Worm (Caenorhabditis elegans) whole organism, L1 larva: Measurements from ENCODE around the gene lips-17.

Experiments
- C04F5.9 ChIP-seq: sonication (generic microtip); optimal IDR thresholded peaks from 2 replicates; lab custom pipeline; 2016; ENCODE audit warnings: missing genetic modification characterization, missing compliant biosample characterization
- C16A3.4 ChIP-seq: fragments of 150-350 bp; optimal IDR thresholded peaks from 2 replicates; lab custom pipeline; 2014; ENCODE audit warnings: missing biosample characterization, missing genetic modification characterization
- C34B4.2 ChIP-seq: sonication (generic microtip); optimal IDR thresholded peaks from 2 replicates; lab custom pipeline; 2017; ENCODE audit warnings: mild to moderate bottlenecking, missing genetic modification characterization, missing compliant biosample characterization
- F16B12.6 ChIP-seq: fragments of 150-350 bp; optimal IDR thresholded peaks from 2 replicates; lab custom pipeline; 2014; ENCODE audit warnings: missing biosample characterization, missing genetic modification characterization
- aly-2 ChIP-seq: fragments of 150-350 bp; optimal IDR thresholded peaks from 2 replicates; lab custom pipeline; 2014; ENCODE audit warnings: missing biosample characterization, missing genetic modification characterization
- ama-1 ChIP-seq: fragments of 150-350 bp; optimal IDR thresholded peaks from 2 replicates; lab custom pipeline; 2014
- blmp-1 ChIP-seq: fragments of 150-350 bp; optimal IDR thresholded peaks from 2 replicates; lab custom pipeline; 2014; ENCODE audit warnings: missing biosample characterization, missing genetic modification characterization
- ceh-90 ChIP-seq: sonication (generic microtip); optimal IDR thresholded peaks from 2 replicates; lab custom pipeline; 2016; ENCODE audit warnings: missing genetic modification characterization, missing compliant biosample characterization
- ces-1 ChIP-seq: fragments of 150-350 bp; optimal IDR thresholded peaks from 2 replicates; lab custom pipeline; 2014; ENCODE audit warnings: missing biosample characterization, missing genetic modification reagents, missing genetic modification characterization
- dsc-1 ChIP-seq: sonication (generic microtip); optimal IDR thresholded peaks from 2 replicates; lab custom pipeline; 2016; ENCODE audit warnings: mild to moderate bottlenecking, missing genetic modification characterization, missing compliant biosample characterization
- efl-1 ChIP-seq, 4 experiments: fragments of 150-350 bp; optimal IDR thresholded peaks in 3 of 4; peaks in 1 of 4; 1 replicate in 1 of 4; 2 replicates in 3 of 4; lab custom pipeline; 2014; ENCODE audit warnings: missing biosample characterization in 2 of 4, missing genetic modification characterization in 2 of 4, missing genetic modification reagents in 2 of 4
- efl-3 ChIP-seq: fragments of 200-800 bp; sonication (Bioruptor generic); optimal IDR thresholded peaks from 2 replicates; lab custom pipeline; 2018; ENCODE audit warnings: mild to moderate bottlenecking, missing genetic modification characterization, missing compliant biosample characterization
- egl-13 ChIP-seq: sonication (generic microtip); optimal IDR thresholded peaks from 2 replicates; lab custom pipeline; 2016; ENCODE audit warnings: missing genotype, missing genetic modification reagents, missing genetic modification characterization, missing compliant biosample characterization
- egl-27 ChIP-seq, 2 experiments: fragments of 150-350 bp in 1 of 2; sonication (generic microtip); optimal IDR thresholded peaks; 3 replicates each; lab custom pipeline; 2017 to 2018; ENCODE audit warnings: missing biosample characterization in 2 of 2, missing genetic modification characterization in 2 of 2, missing genetic modification reagents in 2 of 2
- elt-3 ChIP-seq, 6 experiments: fragments of 150-350 bp in 1 of 6; sonication (generic microtip); optimal IDR thresholded peaks; 2 replicates each; lab custom pipeline; 2017 to 2018; ENCODE audit warnings: missing biosample characterization in 6 of 6, missing genetic modification characterization in 6 of 6, inconsistent platforms in 1 of 6
- hpl-2 ChIP-seq: fragments of 150-350 bp; optimal IDR thresholded peaks from 2 replicates; lab custom pipeline; 2014; ENCODE audit warnings: missing biosample characterization, missing genetic modification reagents, missing genetic modification characterization
- jun-1 ChIP-seq: fragments of 150-350 bp; optimal IDR thresholded peaks from 2 replicates; lab custom pipeline; 2014; ENCODE audit warnings: missing biosample characterization, missing genetic modification reagents, missing genetic modification characterization
- lin-13 ChIP-seq: fragments of 150-350 bp; optimal IDR thresholded peaks from 2 replicates; lab custom pipeline; 2014; ENCODE audit warnings: missing biosample characterization, missing genetic modification reagents, missing genetic modification characterization
- lin-14 ChIP-seq: fragments of 200-800 bp; sonication (Bioruptor generic); optimal IDR thresholded peaks from 2 replicates; lab custom pipeline; 2018; ENCODE audit warnings: mild to moderate bottlenecking, missing genetic modification characterization, moderate library complexity, missing compliant biosample characterization
- lin-35 ChIP-seq, 2 experiments: fragments of 150-350 bp; optimal IDR thresholded peaks; 2 replicates each; lab custom pipeline; 2014; ENCODE audit warnings: missing biosample characterization in 2 of 2, missing genetic modification characterization in 2 of 2, missing genetic modification reagents in 2 of 2
- lin-39 ChIP-seq: fragments of 150-350 bp; optimal IDR thresholded peaks from 2 replicates; lab custom pipeline; 2014; ENCODE audit warnings: missing biosample characterization, missing genetic modification reagents, missing genetic modification characterization
- lsy-2 ChIP-seq, 2 experiments: fragments of 150-350 bp; optimal IDR thresholded peaks; 2 replicates each; lab custom pipeline; 2014; ENCODE audit warnings: missing biosample characterization in 2 of 2, missing genetic modification characterization in 2 of 2
- mef-2 ChIP-seq: fragments of 150-350 bp; optimal IDR thresholded peaks from 2 replicates; lab custom pipeline; 2014; ENCODE audit warnings: missing biosample characterization, missing genetic modification characterization
- mep-1 ChIP-seq: fragments of 150-350 bp; optimal IDR thresholded peaks from 2 replicates; lab custom pipeline; 2014; ENCODE audit warnings: missing biosample characterization, missing genetic modification characterization
- nhr-20 ChIP-seq: sonication (generic microtip); optimal IDR thresholded peaks from 2 replicates; lab custom pipeline; 2016; ENCODE audit warnings: mild to moderate bottlenecking, missing genetic modification characterization, missing compliant biosample characterization
- nhr-237 ChIP-seq: fragments of 150-350 bp; optimal IDR thresholded peaks from 2 replicates; lab custom pipeline; 2014; ENCODE audit warnings: missing biosample characterization, missing genetic modification characterization
- nhr-47 ChIP-seq: sonication (generic microtip); optimal IDR thresholded peaks from 2 replicates; lab custom pipeline; 2016; ENCODE audit warnings: mild to moderate bottlenecking, missing genetic modification characterization, moderate library complexity, missing compliant biosample characterization
- nhr-71 ChIP-seq: sonication (generic microtip); optimal IDR thresholded peaks from 2 replicates; lab custom pipeline; 2016; ENCODE audit warnings: mild to moderate bottlenecking, missing genetic modification characterization, moderate library complexity, missing compliant biosample characterization
- nhr-84 ChIP-seq: sonication (generic microtip); optimal IDR thresholded peaks from 2 replicates; lab custom pipeline; 2017; ENCODE audit warnings: missing biosample characterization, missing genetic modification characterization
- nhr-85 ChIP-seq: sonication (generic microtip); peaks from one replicate; lab custom pipeline; 2016; ENCODE audit warnings: missing genetic modification characterization, inconsistent platforms, missing compliant biosample characterization
- nhr-90 ChIP-seq: sonication (generic microtip); optimal IDR thresholded peaks from 2 replicates; lab custom pipeline; 2016; ENCODE audit warnings: mild to moderate bottlenecking, missing genetic modification characterization, missing compliant biosample characterization; ENCODE audit not compliant: poor library complexity
- pag-3 ChIP-seq: sonication (generic microtip); optimal IDR thresholded peaks from 2 replicates; lab custom pipeline; 2017; ENCODE audit warnings: missing genetic modification characterization, mild to moderate bottlenecking, missing compliant biosample characterization, antibody characterized with exemption, borderline replicate concordance; ENCODE audit not compliant: insufficient read depth
- pax-3 ChIP-seq: fragments of 200-800 bp; sonication (Bioruptor generic); optimal IDR thresholded peaks from 2 replicates; lab custom pipeline; 2018; ENCODE audit warnings: mild to moderate bottlenecking, missing genetic modification characterization, moderate library complexity, missing compliant biosample characterization
- rnt-1 ChIP-seq: sonication (generic microtip); optimal IDR thresholded peaks from 2 replicates; lab custom pipeline; 2016; ENCODE audit warnings: mild to moderate bottlenecking, missing genetic modification characterization, moderate library complexity, missing compliant biosample characterization
- skn-1 ChIP-seq: fragments of 150-350 bp; optimal IDR thresholded peaks from 2 replicates; lab custom pipeline; 2014; ENCODE audit warnings: missing biosample characterization, missing genetic modification characterization
- snu-23 ChIP-seq: sonication (generic microtip); optimal IDR thresholded peaks from 2 replicates; lab custom pipeline; 2016; ENCODE audit warnings: missing genetic modification characterization, missing compliant biosample characterization
- sox-4 ChIP-seq: sonication (generic microtip); optimal IDR thresholded peaks from 2 replicates; lab custom pipeline; 2016; ENCODE audit warnings: missing genetic modification characterization, missing compliant biosample characterization
- sup-37 ChIP-seq: fragments of 200-800 bp; sonication (Bioruptor generic); optimal IDR thresholded peaks from 2 replicates; lab custom pipeline; 2018; ENCODE audit warnings: mild to moderate bottlenecking, missing genetic modification characterization, missing compliant biosample characterization
- swsn-7 ChIP-seq: sonication (generic microtip); optimal IDR thresholded peaks from 2 replicates; lab custom pipeline; 2016; ENCODE audit warnings: missing genetic modification characterization, missing compliant biosample characterization
- tbx-2 ChIP-seq: sonication (generic microtip); optimal IDR thresholded peaks from 2 replicates; lab custom pipeline; 2016; ENCODE audit warnings: missing genetic modification characterization, missing compliant biosample characterization
- tlp-1 ChIP-seq: fragments of 150-350 bp; optimal IDR thresholded peaks from 2 replicates; lab custom pipeline; 2014; ENCODE audit warnings: missing biosample characterization, missing genetic modification characterization
- unc-130 ChIP-seq: fragments of 150-350 bp; optimal IDR thresholded peaks from 2 replicates; lab custom pipeline; 2017; ENCODE audit warnings: missing biosample characterization, missing genetic modification characterization, inconsistent platforms
- unc-30 ChIP-seq: sonication (generic microtip); optimal IDR thresholded peaks from 2 replicates; lab custom pipeline; 2017; ENCODE audit warnings: missing biosample characterization, missing genetic modification characterization
- vab-15 ChIP-seq: sonication (generic microtip); optimal IDR thresholded peaks from 2 replicates; lab custom pipeline; 2017; ENCODE audit warnings: missing genotype, mild to moderate bottlenecking, missing genetic modification characterization, missing compliant biosample characterization
- xbp-1 ChIP-seq: sonication (generic microtip); optimal IDR thresholded peaks from 2 replicates; lab custom pipeline; 2016; ENCODE audit warnings: missing genetic modification characterization, missing compliant biosample characterization

lips-17 gene

ce11 chrII:7616141-7616540, 8.1 kb downstream of the lips-17 start, which contains the start of gene cdc-42:
TSS of gene cdc-42 (plus strand) at chrII:7616452.
- TF ChIP-seq ces-1 (no peak), unc-130 (tag; lab: Kevin White, UChicago) (no peak), skn-1 (peak; percentile 16), efl-1 (optimal IDR thresholded peaks at IDR 0.05; lab: Kevin White, UChicago) (no peak), efl-1 (GFP tag; optimal IDR thresholded peaks at IDR 0.05 in 1 of 2; lab: Kevin White, UChicago) (peak in 1 of 2 experiments; percentile 78), pag-3 (tag; lab: Kevin White, UChicago) (no peak), nhr-85 (tag; lab: Kevin White, UChicago) (peak; percentile 37)

DNA sequence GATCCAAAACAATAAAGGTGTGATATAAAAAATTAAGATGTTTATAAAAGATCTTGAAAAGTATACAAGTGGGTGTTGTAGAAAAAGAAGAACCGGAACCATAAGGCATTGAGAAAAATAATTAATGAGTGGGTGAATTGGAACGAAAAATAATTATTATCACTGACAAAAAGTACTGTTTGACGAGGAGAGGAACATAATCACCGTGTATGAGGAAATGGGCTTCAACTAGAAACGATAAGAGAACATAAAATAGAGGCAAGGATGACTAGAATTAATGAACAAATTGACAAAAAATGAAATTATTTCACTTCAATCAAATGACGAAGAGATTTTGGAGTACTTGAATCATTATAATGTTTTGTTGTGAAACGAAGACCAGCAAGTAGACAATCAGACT, 10.2 kb downstream of the lips-17 start:
- TF ChIP-seq dsc-1 (tag; lab: Kevin White, UChicago) (no peak), efl-1 (optimal IDR thresholded peaks at IDR 0.05; lab: Kevin White, UChicago) (no peak), efl-1 (GFP tag; optimal IDR thresholded peaks at IDR 0.05 in 1 of 2; lab: Kevin White, UChicago) (peak in 1 of 2 experiments; percentile 63), mef-2 (tag; lab: Kevin White, UChicago) (no peak), tlp-1 (tag; lab: Kevin White, UChicago) (no peak), mep-1 (peak; percentile 6)

ce11 chrII:7620413-7620812, 12.4 kb downstream of the lips-17 start, which contains the start of gene R07G3.8:
TSS of gene R07G3.8 (minus strand) at chrII:7620513.
- TF ChIP-seq swsn-7 (tag; lab: Kevin White, UChicago) (no peak), xbp-1 (no peak), unc-30 (tag; lab: Kevin White, UChicago) (no peak), lsy-2 (tag; optimal IDR thresholded peaks at IDR 0.05; lab: Kevin White, UChicago) (no peak), lin-35 (GFP tag; optimal IDR thresholded peaks at IDR 0.05; lab: Kevin White, UChicago) (no peak), aly-2 (tag; lab: Kevin White, UChicago) (no peak), egl-27 (tag; optimal IDR thresholded peaks at IDR 0.05; lab: Kevin White, UChicago) (no peak), mef-2 (tag; lab: Kevin White, UChicago) (no peak), snu-23 (GFP tag; lab: Kevin White, UChicago) (no peak), C16A3.4 (tag; lab: Kevin White, UChicago) (no peak), efl-3 (GFP tag; lab: Kevin White, UChicago) (no peak), nhr-237 (tag; lab: Kevin White, UChicago) (no peak), egl-13 (tag; lab: Kevin White, UChicago) (no peak), sup-37 (GFP tag; lab: Kevin White, UChicago) (no peak), elt-3 (tag; optimal IDR thresholded peaks at IDR 0.05; lab: Kevin White, UChicago) (no peak), hpl-2 (GFP tag; lab: Kevin White, UChicago) (no peak), lin-13 (no peak), C34B4.2 (no peak), unc-130 (tag; lab: Kevin White, UChicago) (no peak), C04F5.9 (tag; lab: Kevin White, UChicago) (no peak)

- TF ChIP-seq C04F5.9 (tag; lab: Kevin White, UChicago) (no peak), sox-4 (tag; lab: Kevin White, UChicago) (no peak), efl-1 (optimal IDR thresholded peaks at IDR 0.05; lab: Kevin White, UChicago) (no peak), efl-1 (GFP tag; optimal IDR thresholded peaks at IDR 0.05 in 1 of 2; lab: Kevin White, UChicago) (peak in 1 of 2 experiments; percentile 71), nhr-90 (tag; lab: Kevin White, UChicago) (no peak), xbp-1 (no peak), nhr-84 (tag; lab: Kevin White, UChicago) (no peak), skn-1 (no peak), ces-1 (no peak), ama-1 (no peak), nhr-85 (tag; lab: Kevin White, UChicago) (peak; percentile 48), vab-15 (tag; lab: Kevin White, UChicago) (peak; percentile 37), lsy-2 (tag; optimal IDR thresholded peaks at IDR 0.05; lab: Kevin White, UChicago) (peak in 1 of 2 experiments; percentile 31), nhr-47 (tag; lab: Kevin White, UChicago) (no peak), F16B12.6 (tag; lab: Kevin White, UChicago) (no peak), elt-3 (tag; optimal IDR thresholded peaks at IDR 0.05; lab: Kevin White, UChicago) (peak in 1 of 6 experiments; percentile 20), ceh-90 (tag; lab: Kevin White, UChicago) (no peak), nhr-71 (tag; lab: Kevin White, UChicago) (peak; percentile 37), lin-39 (tag; lab: Kevin White, UChicago) (no peak), mep-1 (peak; percentile 52), pax-3 (tag; lab: Kevin White, UChicago) (no peak), nhr-20 (tag; lab: Kevin White, UChicago) (no peak), swsn-7 (tag; lab: Kevin White, UChicago) (no peak), tlp-1 (tag; lab: Kevin White, UChicago) (no peak), rnt-1 (tag; lab: Kevin White, UChicago) (no peak), blmp-1 (tag; lab: Kevin White, UChicago) (peak; percentile 100), jun-1 (tag; lab: Kevin White, UChicago) (no peak), tbx-2 (tag; lab: Kevin White, UChicago) (no peak), lin-14 (GFP tag; lab: Kevin White, UChicago) (peak; percentile 75), snu-23 (GFP tag; lab: Kevin White, UChicago) (peak; percentile 38)
Observed at ce11 chrII:7621513-7621912, 13.5 kb downstream of the lips-17 start.
